Worm (Caenorhabditis elegans) whole organism, young adult: ENCODE results near the gene got-2.2.

Experiments
- F33H1.4 ChIP-seq: fragments of 200-800 bp; sonication (Bioruptor generic); IDR thresholded peaks from 2 replicates; pipeline ENCODE4 v1.3.6; 2022; ENCODE audit warnings: missing genetic modification reagents, missing genetic modification characterization, missing compliant biosample characterization
- attf-6 ChIP-seq: fragments of 200-800 bp; sonication (Bioruptor generic); IDR thresholded peaks from 2 replicates; pipeline ENCODE4 v1.3.6; 2022; ENCODE audit warnings: missing genetic modification reagents, missing genetic modification characterization, missing compliant biosample characterization
- ceh-91 ChIP-seq: fragments of 200-800 bp; sonication (Bioruptor generic); IDR thresholded peaks from 2 replicates; pipeline ENCODE4 v1.3.6; 2022; ENCODE audit warnings: missing genetic modification reagents, missing genetic modification characterization, missing compliant biosample characterization
- chd-7 ChIP-seq: sonication (generic microtip); optimal IDR thresholded peaks from 2 replicates; lab custom pipeline; 2016; ENCODE audit warnings: mild to moderate bottlenecking, missing genetic modification characterization, moderate library complexity, missing compliant biosample characterization
- efl-1 ChIP-seq: fragments of 150-350 bp; optimal IDR thresholded peaks from 2 replicates; lab custom pipeline; 2014; ENCODE audit warnings: missing biosample characterization, missing genetic modification reagents, missing genetic modification characterization
- lin-54 ChIP-seq: fragments of 200-800 bp; sonication (Bioruptor generic); optimal IDR thresholded peaks from 2 replicates; lab custom pipeline; 2018; ENCODE audit warnings: mild to moderate bottlenecking, missing genetic modification characterization, missing compliant biosample characterization
- madf-6 ChIP-seq: fragments of 200-800 bp; sonication (Bioruptor generic); IDR thresholded peaks from 2 replicates; pipeline ENCODE4 v1.3.6; 2022; ENCODE audit warnings: missing genetic modification reagents, missing genetic modification characterization, missing compliant biosample characterization
- nfya-1 ChIP-seq: sonication (generic microtip); optimal IDR thresholded peaks from 2 replicates; lab custom pipeline; 2017; ENCODE audit warnings: antibody characterized with exemption, missing compliant biosample characterization, missing genetic modification characterization, borderline replicate concordance; ENCODE audit not compliant: insufficient read depth
- nhr-27 ChIP-seq: fragments of 200-800 bp; sonication (Bioruptor generic); optimal IDR thresholded peaks from 2 replicates; lab custom pipeline; 2018; ENCODE audit warnings: mild to moderate bottlenecking, missing genetic modification characterization, moderate library complexity, missing compliant biosample characterization
- nhr-80 ChIP-seq: sonication (generic microtip); optimal IDR thresholded peaks from 2 replicates; lab custom pipeline; 2016; ENCODE audit warnings: missing genetic modification characterization, missing compliant biosample characterization
- snpc-4 ChIP-seq, 5 experiments: fragments of 150-350 bp in 1 of 5; sonication (generic microtip) in 4 of 5; optimal IDR thresholded peaks; 2 replicates each; lab custom pipeline; 2014 to 2018; ENCODE audit warnings: missing genetic modification characterization in 5 of 5, missing biosample characterization in 3 of 5, antibody characterized with exemption in 2 of 5, mild to moderate bottlenecking in 2 of 5, missing compliant biosample characterization in 2 of 5, missing genotype in 2 of 5, moderate library complexity in 2 of 5, missing genetic modification reagents in 1 of 5

ce11 chrX:6251947-6252617, 11.3 kb downstream of the got-2.2 start:
- TF ChIP-seq snpc-4 (GFP tag; optimal IDR thresholded peaks at IDR 0.05; lab: Kevin White, UChicago) (no peak), snpc-4 (tag; optimal IDR thresholded peaks at IDR 0.05; lab: Kevin White, UChicago) (no peak), nfya-1 (tag; lab: Kevin White, UChicago) (no peak), F33H1.4 (GFP tag; lab: Robert Waterston, UW) (no peak), madf-6 (no peak), nhr-27 (no peak), ceh-91 (GFP tag; lab: Robert Waterston, UW) (no peak), nhr-80 (tag; lab: Kevin White, UChicago) (peak; percentile 3), efl-1 (GFP tag; lab: Kevin White, UChicago) (no peak), lin-54 (GFP tag; lab: Kevin White, UChicago) (no peak), chd-7 (peak; percentile 30), attf-6 (GFP tag; lab: Robert Waterston, UW) (no peak)
